Fruit fly (Drosophila melanogaster) whole organism, embryonic: Measurements from ENCODE around the gene CG16779.

Experiments
- Atf6 ChIP-seq: fragments of 200-800 bp; sonication (Bioruptor generic); IDR thresholded peaks from 2 replicates; pipeline ENCODE4 v1.3.6; 2022; ENCODE audit warnings: missing biosample characterization, missing genetic modification characterization
- BEAF-32 ChIP-seq: fragments of 200-800 bp; sonication (Bioruptor generic); optimal IDR thresholded peaks from 3 replicates; lab custom pipeline; 2017; ENCODE audit warnings: missing biosample characterization, missing genetic modification characterization, mild to moderate bottlenecking, moderate library complexity, missing genetic modification reagents
- Bteb2 ChIP-seq: fragments of 200-800 bp; sonication (Bioruptor generic); optimal IDR thresholded peaks from 2 replicates; lab custom pipeline; 2016; ENCODE audit warnings: missing biosample characterization, missing genetic modification characterization
- C15 ChIP-seq: fragments of 200-800 bp; sonication (Bioruptor generic); IDR thresholded peaks from 3 replicates; pipeline ENCODE4 v1.3.6; 2022; ENCODE audit warnings: missing biosample characterization, missing genetic modification characterization
- CG11456 ChIP-seq: fragments of 200-800 bp; sonication (Bioruptor generic); IDR thresholded peaks from 3 replicates; pipeline ENCODE4 v1.3.6; 2022; ENCODE audit warnings: missing biosample characterization, missing genetic modification characterization
- CG12769 ChIP-seq: fragments of 200-800 bp; sonication (Bioruptor generic); optimal IDR thresholded peaks from 2 replicates; lab custom pipeline; 2019; ENCODE audit warnings: missing biosample characterization, mild to moderate bottlenecking, missing genetic modification characterization, moderate library complexity
- CG14014 ChIP-seq: fragments of 200-800 bp; sonication (Bioruptor generic); IDR thresholded peaks from 2 replicates; pipeline ENCODE4 v1.3.6; 2022; ENCODE audit warnings: missing biosample characterization, missing genetic modification characterization
- CG16779 ChIP-seq: fragments of 200-800 bp; sonication (Bioruptor generic); IDR thresholded peaks from 2 replicates; pipeline ENCODE4 v1.3.6; 2022; ENCODE audit warnings: missing biosample characterization, missing genetic modification characterization
- CG18011 ChIP-seq: fragments of 200-800 bp; sonication (Bioruptor generic); optimal IDR thresholded peaks from 2 replicates; lab custom pipeline; 2017; ENCODE audit warnings: missing biosample characterization, missing genetic modification characterization, mild to moderate bottlenecking, moderate library complexity, missing genotype
- CG4404 ChIP-seq: fragments of 200-800 bp; sonication (Bioruptor generic); IDR thresholded peaks from 2 replicates; pipeline ENCODE4 v1.3.6; 2022; ENCODE audit warnings: missing biosample characterization, missing genetic modification characterization
- CG8359 ChIP-seq: fragments of 200-800 bp; sonication (Bioruptor generic); optimal IDR thresholded peaks from 2 replicates; lab custom pipeline; 2017; ENCODE audit warnings: missing biosample characterization, mild to moderate bottlenecking, missing genetic modification characterization, borderline replicate concordance
- CG9727 ChIP-seq: fragments of 200-800 bp; sonication (Bioruptor generic); optimal IDR thresholded peaks from 3 replicates; lab custom pipeline; 2017; ENCODE audit warnings: missing biosample characterization, mild to moderate bottlenecking, missing genetic modification characterization
- D ChIP-seq, 2 experiments: fragments of 200-800 bp in 1 of 2; fragments of >200 bp in 1 of 2; sonication (Bioruptor generic) in 1 of 2; optimal IDR thresholded peaks; 2 replicates in 1 of 2; 3 replicates in 1 of 2; lab custom pipeline; 2017; ENCODE audit warnings: mild to moderate bottlenecking in 1 of 2, missing biosample characterization in 1 of 2, missing genetic modification characterization in 1 of 2, missing genetic modification reagents in 1 of 2
- Dek ChIP-seq: fragments of 200-800 bp; sonication (Bioruptor generic); optimal IDR thresholded peaks from 3 replicates; lab custom pipeline; 2019; ENCODE audit warnings: missing biosample characterization, mild to moderate bottlenecking, missing genetic modification characterization, moderate library complexity
- Fer1 ChIP-seq: fragments of 200-800 bp; sonication (Bioruptor generic); optimal IDR thresholded peaks from 2 replicates; lab custom pipeline; 2017; ENCODE audit warnings: missing biosample characterization, mild to moderate bottlenecking, missing genetic modification characterization
- Fer2 ChIP-seq: fragments of 200-800 bp; sonication (Bioruptor generic); optimal IDR thresholded peaks from 2 replicates; lab custom pipeline; 2018; ENCODE audit warnings: missing biosample characterization, mild to moderate bottlenecking, missing genetic modification characterization, moderate library complexity
- HLH3B ChIP-seq: fragments of 200-800 bp; sonication (Bioruptor generic); IDR thresholded peaks from 2 replicates; pipeline ENCODE4 v1.3.6; 2022; ENCODE audit warnings: missing biosample characterization, missing genetic modification characterization
- HLHmδ ChIP-seq: fragments of 200-800 bp; sonication (Bioruptor generic); optimal IDR thresholded peaks from 2 replicates; lab custom pipeline; 2018; ENCODE audit warnings: missing biosample characterization, mild to moderate bottlenecking, missing genetic modification characterization, moderate library complexity
- Hr51 ChIP-seq, 2 experiments: fragments of 200-800 bp; sonication (Bioruptor generic); optimal IDR thresholded peaks; 2 replicates in 1 of 2; 3 replicates in 1 of 2; lab custom pipeline; 2016 to 2018; ENCODE audit warnings: missing biosample characterization in 2 of 2, missing genetic modification characterization in 2 of 2, mild to moderate bottlenecking in 1 of 2, moderate library complexity in 1 of 2
- Neu2 ChIP-seq: fragments of 200-800 bp; sonication (Bioruptor generic); optimal IDR thresholded peaks from 3 replicates; lab custom pipeline; 2016; ENCODE audit warnings: missing biosample characterization, missing genetic modification characterization, borderline replicate concordance
- Sin3A ChIP-seq: fragments of >200 bp; optimal IDR thresholded peaks from 2 replicates; lab custom pipeline; 2018
- bcd ChIP-seq: fragments of 200-800 bp; sonication (Bioruptor generic); optimal IDR thresholded peaks from 2 replicates; lab custom pipeline; 2017; ENCODE audit warnings: missing biosample characterization, mild to moderate bottlenecking, missing genetic modification characterization
- bigmax ChIP-seq: fragments of 200-800 bp; sonication (Bioruptor generic); optimal IDR thresholded peaks from 2 replicates; lab custom pipeline; 2018; ENCODE audit warnings: missing biosample characterization, mild to moderate bottlenecking, missing genetic modification characterization
- btn ChIP-seq: fragments of 200-800 bp; sonication (Bioruptor generic); optimal IDR thresholded peaks from 2 replicates; lab custom pipeline; 2016; ENCODE audit warnings: missing biosample characterization, missing genetic modification characterization
- croc ChIP-seq: fragments of 200-800 bp; sonication (Bioruptor generic); conservative IDR thresholded peaks from 3 replicates; pipeline ENCODE4 v1.3.6; 2022; ENCODE audit warnings: missing biosample characterization, missing genetic modification characterization
- da ChIP-seq: fragments of 200-800 bp; sonication (Bioruptor generic); optimal IDR thresholded peaks from 2 replicates; lab custom pipeline; 2016; ENCODE audit warnings: missing biosample characterization, missing genetic modification characterization
- dm ChIP-seq: fragments of 200-800 bp; sonication (Bioruptor generic); optimal IDR thresholded peaks from 3 replicates; lab custom pipeline; 2016; ENCODE audit warnings: missing biosample characterization, missing genetic modification characterization
- eyg ChIP-seq: fragments of 200-800 bp; sonication (Bioruptor generic); optimal IDR thresholded peaks from 3 replicates; lab custom pipeline; 2016; ENCODE audit warnings: missing biosample characterization, missing genetic modification characterization
- fd3F ChIP-seq: fragments of 200-800 bp; sonication (Bioruptor generic); optimal IDR thresholded peaks from 2 replicates; lab custom pipeline; 2018; ENCODE audit warnings: missing biosample characterization, mild to moderate bottlenecking, missing genetic modification characterization, moderate library complexity
- fu2 ChIP-seq: fragments of 200-800 bp; sonication (Bioruptor generic); optimal IDR thresholded peaks from 2 replicates; lab custom pipeline; 2016; ENCODE audit warnings: missing biosample characterization, missing genetic modification characterization
- gcm ChIP-seq: fragments of 200-800 bp; sonication (Bioruptor generic); optimal IDR thresholded peaks from 2 replicates; lab custom pipeline; 2019; ENCODE audit warnings: missing biosample characterization, mild to moderate bottlenecking, missing genetic modification characterization, moderate library complexity
- gfzf ChIP-seq: fragments of 200-800 bp; sonication (Bioruptor generic); optimal IDR thresholded peaks from 2 replicates; lab custom pipeline; 2016; ENCODE audit warnings: missing biosample characterization, mild to moderate bottlenecking, missing genetic modification characterization, moderate library complexity
- grau ChIP-seq: fragments of 200-800 bp; optimal IDR thresholded peaks from 3 replicates; lab custom pipeline; 2019; ENCODE audit warnings: missing biosample characterization, mild to moderate bottlenecking, missing genetic modification characterization, moderate library complexity
- h ChIP-seq: fragments of >200 bp; optimal IDR thresholded peaks from 2 replicates; lab custom pipeline; 2017
- ham ChIP-seq: fragments of 200-800 bp; sonication (Bioruptor generic); IDR thresholded peaks from 2 replicates; pipeline ENCODE4 v1.3.6; 2022; ENCODE audit warnings: missing biosample characterization, missing genetic modification characterization
- her ChIP-seq: fragments of 200-800 bp; sonication (Bioruptor generic); optimal IDR thresholded peaks from 2 replicates; lab custom pipeline; 2016; ENCODE audit warnings: missing biosample characterization, missing genetic modification characterization
- lmd ChIP-seq: fragments of 200-800 bp; sonication (Bioruptor generic); IDR thresholded peaks from 2 replicates; pipeline ENCODE4 v1.3.6; 2022; ENCODE audit warnings: missing biosample characterization, missing genetic modification characterization
- mam ChIP-seq: fragments of 200-800 bp; sonication (Bioruptor generic); optimal IDR thresholded peaks from 3 replicates; lab custom pipeline; 2016; ENCODE audit warnings: missing biosample characterization, missing genetic modification characterization
- nmo ChIP-seq: fragments of 200-800 bp; sonication (Bioruptor generic); optimal IDR thresholded peaks from 2 replicates; lab custom pipeline; 2018; ENCODE audit warnings: missing biosample characterization, mild to moderate bottlenecking, missing genetic modification characterization, moderate library complexity
- pum ChIP-seq: fragments of 200-800 bp; sonication (Bioruptor generic); optimal IDR thresholded peaks from 2 replicates; lab custom pipeline; 2016; ENCODE audit warnings: missing biosample characterization, missing genetic modification characterization
- sens-2 ChIP-seq: fragments of 200-800 bp; sonication (Bioruptor generic); IDR thresholded peaks from 2 replicates; pipeline ENCODE4 v1.3.6; 2022; ENCODE audit warnings: missing biosample characterization, missing genetic modification characterization
- sima ChIP-seq: fragments of 200-800 bp; sonication (Bioruptor generic); optimal IDR thresholded peaks from 2 replicates; lab custom pipeline; 2016; ENCODE audit warnings: missing biosample characterization, missing genetic modification characterization
- so ChIP-seq: fragments of 200-800 bp; sonication (Bioruptor generic); IDR thresholded peaks from 3 replicates; pipeline ENCODE4 v1.3.6; 2022; ENCODE audit warnings: missing biosample characterization, missing genetic modification characterization
- tgo ChIP-seq: fragments of 200-800 bp; sonication (Bioruptor generic); IDR thresholded peaks from 3 replicates; pipeline ENCODE4 v1.3.6; 2022; ENCODE audit warnings: missing biosample characterization, missing genetic modification characterization
- twi ChIP-seq: fragments of 200-800 bp; optimal IDR thresholded peaks from 2 replicates; lab custom pipeline; 2019; ENCODE audit warnings: missing biosample characterization, mild to moderate bottlenecking, missing genetic modification characterization, moderate library complexity
- tx ChIP-seq: fragments of 200-800 bp; sonication (Bioruptor generic); optimal IDR thresholded peaks from 2 replicates; lab custom pipeline; 2016; ENCODE audit warnings: missing biosample characterization, missing genetic modification characterization
- usp ChIP-seq: fragments of >200 bp; optimal IDR thresholded peaks from 2 replicates; lab custom pipeline; 2017; ENCODE audit warnings: missing biosample characterization, missing genetic modification characterization
- vnd ChIP-seq: fragments of 200-800 bp; sonication (Bioruptor generic); IDR thresholded peaks from 3 replicates; pipeline ENCODE4 v1.3.6; 2022; ENCODE audit warnings: missing biosample characterization, missing genetic modification characterization; ENCODE audit not compliant: partially characterized antibody
- zfh2 ChIP-seq: fragments of 200-800 bp; sonication (Bioruptor generic); optimal IDR thresholded peaks from 2 replicates; lab custom pipeline; 2016; ENCODE audit warnings: missing biosample characterization, missing genetic modification characterization

CG16779 gene

dm6 chr3R:9459385-9460285, 33.8 kb downstream of the CG16779 start (continued):
- TF ChIP-seq CG8359 (GFP tag; lab: Kevin White, UChicago): peak; percentile 25
- peak; percentile 56 for TF ChIP-seq nmo (GFP tag; lab: Kevin White, UChicago)
- no peak for TF ChIP-seq h (lab: Kevin White, UChicago)
- peak; percentile 68 for TF ChIP-seq Dek (tag; lab: Kevin White, UChicago)
- TF ChIP-seq eyg (GFP tag; lab: Kevin White, UChicago): peak; percentile 16
- peak; percentile 29; the same call in 1 of the 3 replicates for TF ChIP-seq so (GFP tag; lab: Robert Waterston, UW)
- no peak for TF ChIP-seq Neu2
- TF ChIP-seq twi: peak; percentile 6
- peak; percentile 50 for TF ChIP-seq mam (GFP tag; lab: Kevin White, UChicago)
- TF ChIP-seq ham (GFP tag; lab: Robert Waterston, UW): no peak
- TF ChIP-seq btn (GFP tag; lab: Kevin White, UChicago): no peak
- TF ChIP-seq fu2: peak; percentile 17
- TF ChIP-seq CG4404 (GFP tag; lab: Robert Waterston, UW): no peak
- peak; percentile 73 for TF ChIP-seq CG9727 (GFP tag; lab: Kevin White, UChicago)
- TF ChIP-seq fd3F: peak; percentile 67
- TF ChIP-seq gfzf (GFP tag; lab: Kevin White, UChicago): no peak
- TF ChIP-seq CG12769 (tag; lab: Kevin White, UChicago): peak; percentile 78
- no peak for TF ChIP-seq BEAF-32 (GFP tag; lab: Kevin White, UChicago)
- peak; percentile 69 for TF ChIP-seq bcd (GFP tag; lab: Kevin White, UChicago)
- no peak for TF ChIP-seq sens-2 (GFP tag; lab: Robert Waterston, UW)
- TF ChIP-seq CG11456 (GFP tag; lab: Robert Waterston, UW): no peak
- TF ChIP-seq D (optimal IDR thresholded peaks at IDR 0.05; lab: Kevin White, UChicago): no peak
- peak; percentile 41 for TF ChIP-seq D (GFP tag; optimal IDR thresholded peaks at IDR 0.05; lab: Kevin White, UChicago)
- TF ChIP-seq grau (tag; lab: Kevin White, UChicago): peak; percentile 81
- TF ChIP-seq tx (GFP tag; lab: Kevin White, UChicago): peak; percentile 7
- TF ChIP-seq bigmax: no peak
- no peak for TF ChIP-seq Sin3A (lab: Kevin White, UChicago)
- peak; percentile 91 for TF ChIP-seq Fer1 (GFP tag; lab: Kevin White, UChicago)
- no peak for TF ChIP-seq HLHmδ (GFP tag; lab: Kevin White, UChicago)
- TF ChIP-seq lmd (GFP tag; lab: Robert Waterston, UW): peak; percentile 74
- peak; percentile 55 for TF ChIP-seq Bteb2 (GFP tag; lab: Kevin White, UChicago)
- TF ChIP-seq da: no peak
- no peak for TF ChIP-seq CG16779 (GFP tag; lab: Robert Waterston, UW)
- TF ChIP-seq Hr51 (GFP tag; optimal IDR thresholded peaks at IDR 0.05; lab: Kevin White, UChicago): peak; percentile 51 to 83
- TF ChIP-seq C15 (GFP tag; lab: Robert Waterston, UW): no peak
- peak; percentile 23 for TF ChIP-seq dm (GFP tag; lab: Kevin White, UChicago)
- TF ChIP-seq croc: peak; percentile 45
- TF ChIP-seq pum: peak; percentile 3
- peak; percentile 55 for TF ChIP-seq gcm (GFP tag; lab: Kevin White, UChicago)
- no peak for TF ChIP-seq sima (GFP tag; lab: Kevin White, UChicago)
- no peak for TF ChIP-seq usp (GFP tag; lab: Kevin White, UChicago)
- TF ChIP-seq CG18011 (GFP tag; lab: Kevin White, UChicago): peak; percentile 53
- TF ChIP-seq tgo (GFP tag; lab: Robert Waterston, UW): peak; percentile 66; the same call in 2 of the 3 replicates
- TF ChIP-seq her (GFP tag; lab: Kevin White, UChicago): peak; percentile 15
- peak; percentile 64 for TF ChIP-seq Fer2 (tag; lab: Kevin White, UChicago)
- TF ChIP-seq zfh2: peak; percentile 43
- TF ChIP-seq HLH3B (GFP tag; lab: Robert Waterston, UW): peak; percentile 57; the same call in 1 of the 2 replicates
- TF ChIP-seq Atf6 (GFP tag; lab: Robert Waterston, UW): peak; percentile 78
- TF ChIP-seq vnd (GFP tag; lab: Robert Waterston, UW): no peak
- TF ChIP-seq CG14014 (GFP tag; lab: Robert Waterston, UW): peak; percentile 64; the same call in 1 of the 2 replicates
